Worm (Caenorhabditis elegans): Measurements from ENCODE around the gene dpy-19.
A peak's percentile ranks its signal among the peaks of the same experiment; 100 is the strongest.

DNA sequence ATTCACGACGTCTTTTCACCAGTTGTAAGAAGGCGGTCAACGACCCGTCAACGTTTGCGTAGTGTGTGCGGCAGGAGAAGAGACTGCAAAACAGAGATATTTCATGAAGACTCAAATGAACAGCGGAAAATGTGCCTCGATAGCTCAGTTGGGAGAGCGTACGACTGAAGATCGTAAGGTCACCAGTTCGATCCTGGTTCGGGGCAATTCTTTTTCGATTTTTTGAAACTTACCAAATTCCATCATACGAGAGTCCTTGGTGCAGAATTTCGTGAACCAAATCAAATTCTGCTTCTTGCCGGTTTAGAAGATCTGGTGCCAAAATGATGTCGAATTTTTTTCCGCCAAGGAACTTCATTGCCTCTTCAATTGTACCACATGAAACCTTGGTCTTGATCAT, 14.4 kb downstream of the dpy-19 start:
- TF ChIP-seq pha-4 (tag; optimal IDR thresholded peaks at IDR 0.05) (no peak), ceh-9 (tag; optimal IDR thresholded peaks at IDR 0.05) (no peak), nhr-11 (tag; optimal IDR thresholded peaks at IDR 0.05) (no peak), pax-1 (tag; optimal IDR thresholded peaks at IDR 0.05) (no peak), tbx-2 (tag; optimal IDR thresholded peaks at IDR 0.05) (no peak), sox-4 (tag; optimal IDR thresholded peaks at IDR 0.05) (peak; percentile 21), npax-4 (tag; optimal IDR thresholded peaks at IDR 0.05) (no peak), elt-2 (tag; optimal IDR thresholded peaks at IDR 0.05) (peak; percentile 25), tbx-7 (tag; optimal IDR thresholded peaks at IDR 0.05) (no peak), rnt-1 (tag; optimal IDR thresholded peaks at IDR 0.05) (no peak), fkh-10 (GFP tag; optimal IDR thresholded peaks at IDR 0.05) (no peak), hlh-30 (tag; optimal IDR thresholded peaks at IDR 0.05; ENCODE audit: insufficient read depth) (no peak), sdc-2 (tag; optimal IDR thresholded peaks at IDR 0.05) (peak; percentile 8), ahr-1 (tag; optimal IDR thresholded peaks at IDR 0.05) (no peak)

Data from whole organism, late embryonic.